Fruit fly (Drosophila melanogaster): Measurements from ENCODE around the gene tal-1A.
A peak's percentile ranks its signal among the peaks of the same experiment; 100 is the strongest.

Gene tal-1A

DNA sequence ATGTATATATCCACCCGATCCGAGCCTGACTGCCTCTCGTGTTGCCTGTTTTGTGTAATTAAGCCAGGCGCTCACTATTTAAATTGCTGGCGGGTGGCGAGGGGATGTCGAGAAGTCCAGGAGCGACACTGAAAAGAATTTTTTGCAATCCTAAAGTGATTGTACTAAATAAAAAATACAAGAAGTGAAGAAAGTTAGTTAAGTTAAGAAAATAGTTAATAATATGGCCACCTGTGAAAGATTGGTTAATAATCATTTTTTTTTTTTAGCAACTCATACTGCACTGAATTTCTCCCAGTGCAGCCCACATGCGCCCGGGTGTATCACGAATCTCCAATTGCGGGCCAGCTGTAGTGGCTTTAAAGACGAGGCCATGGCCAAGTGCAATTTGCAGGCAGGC lies 28.0 kb downstream of the tal-1A start (continued):
- TF ChIP-seq Six4 (GFP tag; optimal IDR thresholded peaks at IDR 0.05) (no peak), CG8765 (GFP tag; IDR thresholded peaks at IDR 0.05) (0 out of 2 replicates have a peak, but pooled peaks have one; percentile 40), fru (optimal IDR thresholded peaks at IDR 0.05) (no peak), jing (GFP tag; optimal IDR thresholded peaks at IDR 0.05) (no peak), kni (GFP tag; optimal IDR thresholded peaks at IDR 0.05) (no peak), tgo (GFP tag; IDR thresholded peaks at IDR 0.05) (0 out of 3 replicates have a peak, but pooled peaks have one; percentile 14), CG4707 (GFP tag; optimal IDR thresholded peaks at IDR 0.05) (no peak), CG13894 (tag; optimal IDR thresholded peaks at IDR 0.05) (no peak), Dref (GFP tag; IDR thresholded peaks at IDR 0.05) (no peak), maf-S (GFP tag; optimal IDR thresholded peaks at IDR 0.05) (no peak), CG9437 (GFP tag; optimal IDR thresholded peaks at IDR 0.05) (no peak), Asciz (GFP tag; optimal IDR thresholded peaks at IDR 0.05) (no peak), chif (GFP tag; optimal IDR thresholded peaks at IDR 0.05) (no peak), Nf-YA (GFP tag; IDR thresholded peaks at IDR 0.05) (no peak), ind (GFP tag; optimal IDR thresholded peaks at IDR 0.05) (no peak), twi (tag; optimal IDR thresholded peaks at IDR 0.05) (no peak), pzg (GFP tag; optimal IDR thresholded peaks at IDR 0.05) (no peak), CG34422 (GFP tag; IDR thresholded peaks at IDR 0.05) (no peak), CG11560 (tag; IDR thresholded peaks at IDR 0.05) (no peak), lbe (GFP tag; optimal IDR thresholded peaks at IDR 0.05) (peak; percentile 15), vvl (GFP tag; IDR thresholded peaks at IDR 0.05) (no peak), Aef1 (GFP tag; IDR thresholded peaks at IDR 0.05) (no peak), danr (GFP tag; IDR thresholded peaks at IDR 0.05) (no peak), grau (tag; optimal IDR thresholded peaks at IDR 0.05) (no peak), CG15696 (tag; optimal IDR thresholded peaks at IDR 0.05) (no peak), fd64A (GFP tag; optimal IDR thresholded peaks at IDR 0.05) (no peak), CG17328 (GFP tag; IDR thresholded peaks at IDR 0.05) (0 out of 2 replicates have a peak, but pooled peaks have one; percentile 37), dmrt11E (tag; optimal IDR thresholded peaks at IDR 0.05) (peak; percentile 15), hbn (GFP tag; IDR thresholded peaks at IDR 0.05; ENCODE audit: partially characterized antibody) (no peak), Med (GFP tag) (peak; percentile 18), CG6765 (GFP tag; optimal IDR thresholded peaks at IDR 0.05) (no peak), rib (GFP tag; IDR thresholded peaks at IDR 0.05) (no peak), gem (tag; optimal IDR thresholded peaks at IDR 0.05) (peak; percentile 5), CG9876 (GFP tag; optimal IDR thresholded peaks at IDR 0.05) (no peak), ERR (GFP tag; optimal IDR thresholded peaks at IDR 0.05) (no peak), Dip3 (GFP tag; optimal IDR thresholded peaks at IDR 0.05) (no peak), tll (GFP tag; optimal IDR thresholded peaks at IDR 0.05) (no peak), CG6175 (GFP tag; IDR thresholded peaks at IDR 0.05) (no peak), CG10959 (GFP tag; IDR thresholded peaks at IDR 0.05) (0 out of 2 replicates have a peak, but pooled peaks have one; percentile 17), CoRest (tag; optimal IDR thresholded peaks at IDR 0.05) (no peak), CG17361 (GFP tag; IDR thresholded peaks at IDR 0.05) (no peak), gfzf (GFP tag; optimal IDR thresholded peaks at IDR 0.05) (no peak), CG11247 (GFP tag; IDR thresholded peaks at IDR 0.05) (no peak), CG31441 (GFP tag; IDR thresholded peaks at IDR 0.05) (no peak), D19A (tag; optimal IDR thresholded peaks at IDR 0.05) (no peak), CG17568 (GFP tag; optimal IDR thresholded peaks at IDR 0.05) (no peak), row (GFP tag; IDR thresholded peaks at IDR 0.05) (peak; percentile 26; the same call in 1 of the 3 replicates), CG17912 (GFP tag; optimal IDR thresholded peaks at IDR 0.05) (no peak), tx (GFP tag; optimal IDR thresholded peaks at IDR 0.05) (no peak), fd102C (GFP tag; optimal IDR thresholded peaks at IDR 0.05) (no peak), br (optimal IDR thresholded peaks at IDR 0.05) (no peak), tio (GFP tag; optimal IDR thresholded peaks at IDR 0.05) (no peak), CG3838 (GFP tag; optimal IDR thresholded peaks at IDR 0.05) (no peak)

Measured in whole organism, embryonic.